Fruit fly (Drosophila melanogaster): ENCODE data around the gene CG17029.

The CG17029 gene

dm6 chr3L:15976758-15977157 is at the start of gene CG17029:
Gene CG17029, plus strand, starts transcription at chr3L:15976870.
- TF ChIP-seq pan (optimal IDR thresholded peaks at IDR 0.05) = no peak
- TF ChIP-seq psq (optimal IDR thresholded peaks at IDR 0.05) = no peak
- no peak for TF ChIP-seq Dll (optimal IDR thresholded peaks at IDR 0.05)
- no peak for TF ChIP-seq CG8478 (optimal IDR thresholded peaks at IDR 0.05)
- no peak for TF ChIP-seq usp (GFP tag; optimal IDR thresholded peaks at IDR 0.05)
- no peak for TF ChIP-seq EcR (GFP tag; optimal IDR thresholded peaks at IDR 0.05)

dm6 chr3L:15940823-15941222 is 35.8 kb upstream of the CG17029 start:
- TF ChIP-seq EcR (GFP tag; optimal IDR thresholded peaks at IDR 0.05) (no peak), pan (optimal IDR thresholded peaks at IDR 0.05) (no peak), psq (optimal IDR thresholded peaks at IDR 0.05) (no peak), Dll (optimal IDR thresholded peaks at IDR 0.05) (no peak), usp (GFP tag; optimal IDR thresholded peaks at IDR 0.05) (no peak), CG8478 (optimal IDR thresholded peaks at IDR 0.05) (no peak)

dm6 chr3L:15952287-15952686 is 24.4 kb upstream of the CG17029 start:
- no peak for TF ChIP-seq Dll (optimal IDR thresholded peaks at IDR 0.05)
- no peak for TF ChIP-seq usp (GFP tag; optimal IDR thresholded peaks at IDR 0.05)
- no peak for TF ChIP-seq psq (optimal IDR thresholded peaks at IDR 0.05)
- no peak for TF ChIP-seq EcR (GFP tag; optimal IDR thresholded peaks at IDR 0.05)
- no peak for TF ChIP-seq pan (optimal IDR thresholded peaks at IDR 0.05)
- no peak for TF ChIP-seq CG8478 (optimal IDR thresholded peaks at IDR 0.05)

dm6 chr3L:15952909-15953308 is 23.8 kb upstream of the CG17029 start:
- TF ChIP-seq CG8478 (optimal IDR thresholded peaks at IDR 0.05) (no peak), Dll (optimal IDR thresholded peaks at IDR 0.05) (no peak), EcR (GFP tag; optimal IDR thresholded peaks at IDR 0.05) (no peak), pan (optimal IDR thresholded peaks at IDR 0.05) (no peak), usp (GFP tag; optimal IDR thresholded peaks at IDR 0.05) (no peak), psq (optimal IDR thresholded peaks at IDR 0.05) (no peak)

dm6 chr3L:15953892-15954291 is 22.8 kb upstream of the CG17029 start:
- no peak for TF ChIP-seq CG8478 (optimal IDR thresholded peaks at IDR 0.05)
- TF ChIP-seq psq (optimal IDR thresholded peaks at IDR 0.05) = no peak
- no peak for TF ChIP-seq Dll (optimal IDR thresholded peaks at IDR 0.05)
- TF ChIP-seq usp (GFP tag; optimal IDR thresholded peaks at IDR 0.05) = no peak
- no peak for TF ChIP-seq pan (optimal IDR thresholded peaks at IDR 0.05)
- TF ChIP-seq EcR (GFP tag; optimal IDR thresholded peaks at IDR 0.05) = no peak

dm6 chr3L:15954784-15955427 is 21.8 kb upstream of the CG17029 start, which contains the start of the genes Pka-C3 and GXIVsPLA2:
Gene Pka-C3, minus strand, starts transcription at chr3L:15954797.
Gene GXIVsPLA2, plus strand, starts transcription at chr3L:15955096.
- no peak for TF ChIP-seq Dll (optimal IDR thresholded peaks at IDR 0.05)
- no peak for TF ChIP-seq pan (optimal IDR thresholded peaks at IDR 0.05)
- TF ChIP-seq EcR (GFP tag; optimal IDR thresholded peaks at IDR 0.05) = no peak
- no peak for TF ChIP-seq CG8478 (optimal IDR thresholded peaks at IDR 0.05)
- TF ChIP-seq usp (GFP tag; optimal IDR thresholded peaks at IDR 0.05) = no peak
- no peak for TF ChIP-seq psq (optimal IDR thresholded peaks at IDR 0.05)

- TF ChIP-seq Dll (optimal IDR thresholded peaks at IDR 0.05) (no peak), pan (optimal IDR thresholded peaks at IDR 0.05) (no peak), EcR (GFP tag; optimal IDR thresholded peaks at IDR 0.05) (no peak), psq (optimal IDR thresholded peaks at IDR 0.05) (no peak), usp (GFP tag; optimal IDR thresholded peaks at IDR 0.05) (no peak), CG8478 (optimal IDR thresholded peaks at IDR 0.05) (no peak)
Measured at dm6 chr3L:15956448-15957010, 20.1 kb upstream of the CG17029 start, which contains the start of gene elgi. Gene elgi, plus strand, starts transcription at chr3L:15956550.

dm6 chr3L:15958612-15959315 is 17.9 kb upstream of the CG17029 start, which contains the start of gene CG17032:
Gene CG17032, plus strand, starts transcription at chr3L:15958843.
- no peak for TF ChIP-seq CG8478 (optimal IDR thresholded peaks at IDR 0.05)
- TF ChIP-seq usp (GFP tag; optimal IDR thresholded peaks at IDR 0.05) = no peak
- no peak for TF ChIP-seq Dll (optimal IDR thresholded peaks at IDR 0.05)
- no peak for TF ChIP-seq EcR (GFP tag; optimal IDR thresholded peaks at IDR 0.05)
- TF ChIP-seq pan (optimal IDR thresholded peaks at IDR 0.05) = no peak
- no peak for TF ChIP-seq psq (optimal IDR thresholded peaks at IDR 0.05)

- TF ChIP-seq CG8478 (optimal IDR thresholded peaks at IDR 0.05) (no peak), psq (optimal IDR thresholded peaks at IDR 0.05) (no peak), usp (GFP tag; optimal IDR thresholded peaks at IDR 0.05) (no peak), EcR (GFP tag; optimal IDR thresholded peaks at IDR 0.05) (no peak), pan (optimal IDR thresholded peaks at IDR 0.05) (no peak), Dll (optimal IDR thresholded peaks at IDR 0.05) (no peak)
Measured at dm6 chr3L:15967588-15968500, 8.8 kb upstream of the CG17029 start, which contains the start of the genes Brr2 and CG10516. Gene Brr2, minus strand, starts transcription at chr3L:15967872. Gene CG10516, plus strand, starts transcription at chr3L:15968204.

dm6 chr3L:15968686-15969085 is 8.0 kb upstream of the CG17029 start:
- TF ChIP-seq psq (optimal IDR thresholded peaks at IDR 0.05) (no peak), Dll (optimal IDR thresholded peaks at IDR 0.05) (no peak), pan (optimal IDR thresholded peaks at IDR 0.05) (no peak)

- no peak for TF ChIP-seq psq (optimal IDR thresholded peaks at IDR 0.05)
- TF ChIP-seq usp (GFP tag; optimal IDR thresholded peaks at IDR 0.05) = no peak
- TF ChIP-seq pan (optimal IDR thresholded peaks at IDR 0.05) = no peak
- TF ChIP-seq CG8478 (optimal IDR thresholded peaks at IDR 0.05) = no peak
- no peak for TF ChIP-seq EcR (GFP tag; optimal IDR thresholded peaks at IDR 0.05)
- no peak for TF ChIP-seq Dll (optimal IDR thresholded peaks at IDR 0.05)
Measured at dm6 chr3L:15974166-15974565, 2.5 kb upstream of the CG17029 start.

Data from whole organism.